Fruit fly (Drosophila melanogaster): Measurements from ENCODE around the gene CG6168.

dm6 chr3L:11291298-11292167 lies 30.0 kb downstream of the CG6168 start:
- no peak for TF ChIP-seq CG10631 (GFP tag; optimal IDR thresholded peaks at IDR 0.05)
- no peak for TF ChIP-seq CG8319 (GFP tag; optimal IDR thresholded peaks at IDR 0.05)
- no peak for TF ChIP-seq CG3032 (tag; optimal IDR thresholded peaks at IDR 0.05)
- no peak for TF ChIP-seq esn (GFP tag; optimal IDR thresholded peaks at IDR 0.05)
- no peak for TF ChIP-seq CG6854 (GFP tag; optimal IDR thresholded peaks at IDR 0.05)
- no peak for TF ChIP-seq CG10669 (GFP tag; optimal IDR thresholded peaks at IDR 0.05)
- peak; percentile 3 for TF ChIP-seq CG4318 (GFP tag; optimal IDR thresholded peaks at IDR 0.05)
